Worm (Caenorhabditis elegans) whole organism, young adult: ENCODE results near the gene cal-4.

Source experiments
- B0336.3 ChIP-seq: fragments of 200-800 bp; sonication (Bioruptor generic); IDR thresholded peaks from 2 replicates; pipeline ENCODE4 v1.3.6; 2022; ENCODE audit warnings: missing genetic modification characterization, missing compliant biosample characterization
- D2030.7 ChIP-seq: fragments of 200-800 bp; sonication (Bioruptor generic); IDR thresholded peaks from 2 replicates; pipeline ENCODE4 v1.3.6; 2022; ENCODE audit warnings: missing genetic modification reagents, missing genetic modification characterization, missing compliant biosample characterization
- F37B4.10 ChIP-seq: fragments of 200-800 bp; sonication (Bioruptor generic); IDR thresholded peaks from 2 replicates; pipeline ENCODE4 v1.3.6; 2022; ENCODE audit warnings: missing genetic modification characterization, missing compliant biosample characterization
- K11D2.4 ChIP-seq: fragments of 200-800 bp; sonication (Bioruptor generic); IDR thresholded peaks from 2 replicates; pipeline ENCODE4 v1.3.6; 2022; ENCODE audit warnings: missing genetic modification reagents, missing genetic modification characterization, missing compliant biosample characterization
- K12H6.12 ChIP-seq: fragments of 200-800 bp; sonication (Bioruptor generic); optimal IDR thresholded peaks from 2 replicates; lab custom pipeline; 2018; ENCODE audit warnings: mild to moderate bottlenecking, missing genetic modification characterization, missing compliant biosample characterization
- Y53G8AR.9 ChIP-seq: fragments of 200-800 bp; sonication (Bioruptor generic); conservative IDR thresholded peaks from 2 replicates; pipeline ENCODE4 v1.3.6; 2022; ENCODE audit warnings: missing genetic modification reagents, missing genetic modification characterization, missing compliant biosample characterization
- Y95B8A.8 ChIP-seq: fragments of 200-800 bp; sonication (Bioruptor generic); IDR thresholded peaks from 2 replicates; pipeline ENCODE4 v1.3.6; 2022; ENCODE audit warnings: missing genetic modification reagents, missing genetic modification characterization, missing compliant biosample characterization
- akir-1 ChIP-seq: fragments of 200-800 bp; sonication (Bioruptor generic); optimal IDR thresholded peaks from 2 replicates; lab custom pipeline; 2018; ENCODE audit warnings: mild to moderate bottlenecking, missing genetic modification characterization, moderate library complexity, missing compliant biosample characterization
- aptf-2 ChIP-seq: fragments of 200-800 bp; sonication (Bioruptor generic); conservative IDR thresholded peaks from 2 replicates; pipeline ENCODE4 v1.3.6; 2022; ENCODE audit warnings: missing genetic modification reagents, missing genetic modification characterization, missing compliant biosample characterization
- athp-1 ChIP-seq: sonication (generic microtip); optimal IDR thresholded peaks from 2 replicates; lab custom pipeline; 2017; ENCODE audit warnings: mild to moderate bottlenecking, missing genetic modification characterization, missing compliant biosample characterization
- attf-5 ChIP-seq: fragments of 200-800 bp; sonication (Bioruptor generic); optimal IDR thresholded peaks from 2 replicates; lab custom pipeline; 2018; ENCODE audit warnings: mild to moderate bottlenecking, missing genetic modification characterization, missing compliant biosample characterization
- bed-1 ChIP-seq: fragments of 200-800 bp; sonication (Bioruptor generic); IDR thresholded peaks from 2 replicates; pipeline ENCODE4 v1.3.6; 2022; ENCODE audit warnings: missing genetic modification reagents, missing genetic modification characterization, missing compliant biosample characterization
- cebp-1 ChIP-seq, 2 experiments: fragments of 200-800 bp in 1 of 2; sonication (Bioruptor generic) in 1 of 2; sonication (generic microtip) in 1 of 2; IDR thresholded peaks in 1 of 2; optimal IDR thresholded peaks in 1 of 2; 2 replicates each; pipeline versions ENCODE4 v1.3.6 to Lab custom; 2017 to 2022; ENCODE audit warnings: missing compliant biosample characterization in 2 of 2, missing genetic modification characterization in 2 of 2, mild to moderate bottlenecking in 1 of 2, missing genetic modification reagents in 1 of 2, moderate library complexity in 1 of 2
- ceh-27 ChIP-seq: fragments of 200-800 bp; sonication (Bioruptor generic); optimal IDR thresholded peaks from 2 replicates; lab custom pipeline; 2018; ENCODE audit warnings: mild to moderate bottlenecking, missing genetic modification characterization, moderate library complexity, missing compliant biosample characterization
- chd-7 ChIP-seq: sonication (generic microtip); optimal IDR thresholded peaks from 2 replicates; lab custom pipeline; 2016; ENCODE audit warnings: mild to moderate bottlenecking, missing genetic modification characterization, moderate library complexity, missing compliant biosample characterization
- dox-1 ChIP-seq: fragments of 200-800 bp; sonication (Bioruptor generic); IDR thresholded peaks from 2 replicates; pipeline ENCODE4 v1.3.6; 2022; ENCODE audit warnings: missing genetic modification reagents, missing genetic modification characterization, missing compliant biosample characterization
- dpff-1 ChIP-seq: sonication (generic microtip); optimal IDR thresholded peaks from 2 replicates; lab custom pipeline; 2017; ENCODE audit warnings: mild to moderate bottlenecking, missing genetic modification characterization, missing compliant biosample characterization
- egl-18 ChIP-seq: fragments of 200-800 bp; sonication (Bioruptor generic); IDR thresholded peaks from 2 replicates; pipeline ENCODE4 v1.3.6; 2022; ENCODE audit warnings: missing genetic modification reagents, missing genetic modification characterization, missing compliant biosample characterization
- egrh-3 ChIP-seq: fragments of 200-800 bp; sonication (Bioruptor generic); IDR thresholded peaks from 2 replicates; pipeline ENCODE4 v1.3.6; 2022; ENCODE audit warnings: missing genetic modification reagents, missing genetic modification characterization, missing compliant biosample characterization
- ets-4 ChIP-seq: fragments of 200-800 bp; sonication (Bioruptor generic); optimal IDR thresholded peaks from 2 replicates; lab custom pipeline; 2018; ENCODE audit warnings: mild to moderate bottlenecking, missing genetic modification characterization, missing compliant biosample characterization
- fkh-3 ChIP-seq: sonication (generic microtip); optimal IDR thresholded peaks from 2 replicates; lab custom pipeline; 2016; ENCODE audit warnings: mild to moderate bottlenecking, missing genetic modification characterization, missing compliant biosample characterization
- him-1 ChIP-seq: sonication (generic microtip); optimal IDR thresholded peaks from 2 replicates; lab custom pipeline; 2016; ENCODE audit warnings: missing genotype, missing genetic modification reagents, missing genetic modification characterization, missing compliant biosample characterization
- hlh-12 ChIP-seq: sonication (generic microtip); optimal IDR thresholded peaks from 2 replicates; lab custom pipeline; 2016; ENCODE audit warnings: missing genetic modification characterization, missing compliant biosample characterization
- hmg-1.2 ChIP-seq: fragments of 200-800 bp; sonication (Bioruptor generic); IDR thresholded peaks from 2 replicates; pipeline ENCODE4 v1.3.6; 2022; ENCODE audit warnings: missing genetic modification reagents, missing genetic modification characterization, missing compliant biosample characterization
- let-607 ChIP-seq, 2 experiments: fragments of 200-800 bp in 1 of 2; sonication (Bioruptor generic) in 1 of 2; sonication (generic microtip) in 1 of 2; optimal IDR thresholded peaks; 2 replicates each; lab custom pipeline; 2016 to 2018; ENCODE audit warnings: mild to moderate bottlenecking in 2 of 2, missing compliant biosample characterization in 2 of 2, missing genetic modification characterization in 2 of 2, moderate library complexity in 2 of 2, missing genotype in 1 of 2
- lin-40 ChIP-seq: sonication (generic microtip); optimal IDR thresholded peaks from 2 replicates; lab custom pipeline; 2016; ENCODE audit warnings: missing genetic modification characterization, mild to moderate bottlenecking, missing compliant biosample characterization, missing genotype, missing genetic modification reagents
- lin-54 ChIP-seq: fragments of 200-800 bp; sonication (Bioruptor generic); optimal IDR thresholded peaks from 2 replicates; lab custom pipeline; 2018; ENCODE audit warnings: mild to moderate bottlenecking, missing genetic modification characterization, missing compliant biosample characterization
- lir-1 ChIP-seq: fragments of 200-800 bp; sonication (Bioruptor generic); conservative IDR thresholded peaks from 2 replicates; pipeline ENCODE4 v1.3.6; 2022; ENCODE audit warnings: missing genetic modification reagents, missing genetic modification characterization, missing compliant biosample characterization
- mcd-1 ChIP-seq: fragments of 200-800 bp; sonication (Bioruptor generic); IDR thresholded peaks from 2 replicates; pipeline ENCODE4 v1.3.6; 2022; ENCODE audit warnings: missing genetic modification reagents, missing genetic modification characterization, missing compliant biosample characterization
- mxl-1 ChIP-seq: sonication (generic microtip); optimal IDR thresholded peaks from 2 replicates; lab custom pipeline; 2016; ENCODE audit warnings: missing genetic modification characterization, missing compliant biosample characterization
- nfya-1 ChIP-seq: sonication (generic microtip); optimal IDR thresholded peaks from 2 replicates; lab custom pipeline; 2017; ENCODE audit warnings: antibody characterized with exemption, missing compliant biosample characterization, missing genetic modification characterization, borderline replicate concordance; ENCODE audit not compliant: insufficient read depth
- nhr-80 ChIP-seq: sonication (generic microtip); optimal IDR thresholded peaks from 2 replicates; lab custom pipeline; 2016; ENCODE audit warnings: missing genetic modification characterization, missing compliant biosample characterization
- sdz-38 ChIP-seq: sonication (generic microtip); optimal IDR thresholded peaks from 2 replicates; lab custom pipeline; 2016; ENCODE audit warnings: missing genotype, missing genetic modification characterization, missing compliant biosample characterization
- sea-2 ChIP-seq: fragments of 200-800 bp; sonication (Bioruptor generic); IDR thresholded peaks from 2 replicates; pipeline ENCODE4 v1.3.6; 2022; ENCODE audit warnings: missing genetic modification characterization, missing compliant biosample characterization
- snpc-1.1 ChIP-seq: sonication (generic microtip); optimal IDR thresholded peaks from 2 replicates; lab custom pipeline; 2017; ENCODE audit warnings: missing genetic modification characterization, mild to moderate bottlenecking, missing compliant biosample characterization, antibody characterized with exemption, moderate library complexity, missing genotype, missing genetic modification reagents; ENCODE audit not compliant: insufficient read depth
- snpc-4 ChIP-seq, 5 experiments: fragments of 150-350 bp in 1 of 5; sonication (generic microtip) in 4 of 5; optimal IDR thresholded peaks; 2 replicates each; lab custom pipeline; 2014 to 2018; ENCODE audit warnings: missing genetic modification characterization in 5 of 5, missing biosample characterization in 3 of 5, antibody characterized with exemption in 2 of 5, mild to moderate bottlenecking in 2 of 5, missing compliant biosample characterization in 2 of 5, missing genotype in 2 of 5, moderate library complexity in 2 of 5, missing genetic modification reagents in 1 of 5
- somi-1 ChIP-seq: fragments of 200-800 bp; sonication (Bioruptor generic); optimal IDR thresholded peaks from 2 replicates; lab custom pipeline; 2018; ENCODE audit warnings: mild to moderate bottlenecking, missing genetic modification characterization, missing compliant biosample characterization
- tbx-9 ChIP-seq: sonication (generic microtip); optimal IDR thresholded peaks from 2 replicates; lab custom pipeline; 2016; ENCODE audit warnings: borderline replicate concordance, missing genetic modification characterization, inconsistent platforms, missing compliant biosample characterization
- xnd-1 ChIP-seq: sonication (generic microtip); optimal IDR thresholded peaks from 2 replicates; lab custom pipeline; 2016; ENCODE audit warnings: missing genotype, missing genetic modification reagents, missing genetic modification characterization, missing compliant biosample characterization
- zfh-2 ChIP-seq: fragments of 200-800 bp; sonication (Bioruptor generic); conservative IDR thresholded peaks from 2 replicates; pipeline ENCODE4 v1.3.6; 2022; ENCODE audit warnings: missing genetic modification reagents, missing genetic modification characterization, missing compliant biosample characterization
- ztf-18 ChIP-seq: sonication (generic microtip); optimal IDR thresholded peaks from 2 replicates; lab custom pipeline; 2016; ENCODE audit warnings: missing genotype, mild to moderate bottlenecking, missing genetic modification characterization, missing compliant biosample characterization
- ztf-26 ChIP-seq: sonication (generic microtip); optimal IDR thresholded peaks from 2 replicates; lab custom pipeline; 2017; ENCODE audit warnings: missing genetic modification characterization, missing compliant biosample characterization
- ztf-3 ChIP-seq: fragments of 200-800 bp; sonication (Bioruptor generic); optimal IDR thresholded peaks from 2 replicates; lab custom pipeline; 2018; ENCODE audit warnings: mild to moderate bottlenecking, missing genetic modification characterization, missing compliant biosample characterization

The cal-4 gene

DNA sequence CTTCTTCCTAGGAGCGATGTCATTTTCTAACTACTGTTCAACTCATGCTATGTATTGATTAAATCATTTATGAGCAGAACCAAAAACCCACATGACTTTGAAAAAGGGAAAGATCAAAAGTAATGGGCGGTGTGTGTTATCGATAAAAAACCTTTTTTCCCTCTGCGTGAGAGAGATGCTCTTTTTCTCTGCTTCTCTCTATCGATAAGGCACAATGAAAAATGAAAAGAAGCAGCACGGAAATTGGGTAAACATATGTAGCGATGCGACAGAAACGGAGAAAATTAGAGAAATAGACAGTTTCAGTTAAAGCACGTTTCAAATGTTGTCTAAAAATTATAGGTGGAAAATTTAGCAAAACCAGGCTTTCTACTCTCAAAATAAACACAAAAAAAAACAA is 18.9 kb upstream of the cal-4 start (continued):
- peak; percentile 43; the same call in 1 of the 2 replicates for TF ChIP-seq hmg-1.2 (GFP tag; lab: Robert Waterston, UW)
- TF ChIP-seq, all 124 proteins: peak for 14

DNA sequence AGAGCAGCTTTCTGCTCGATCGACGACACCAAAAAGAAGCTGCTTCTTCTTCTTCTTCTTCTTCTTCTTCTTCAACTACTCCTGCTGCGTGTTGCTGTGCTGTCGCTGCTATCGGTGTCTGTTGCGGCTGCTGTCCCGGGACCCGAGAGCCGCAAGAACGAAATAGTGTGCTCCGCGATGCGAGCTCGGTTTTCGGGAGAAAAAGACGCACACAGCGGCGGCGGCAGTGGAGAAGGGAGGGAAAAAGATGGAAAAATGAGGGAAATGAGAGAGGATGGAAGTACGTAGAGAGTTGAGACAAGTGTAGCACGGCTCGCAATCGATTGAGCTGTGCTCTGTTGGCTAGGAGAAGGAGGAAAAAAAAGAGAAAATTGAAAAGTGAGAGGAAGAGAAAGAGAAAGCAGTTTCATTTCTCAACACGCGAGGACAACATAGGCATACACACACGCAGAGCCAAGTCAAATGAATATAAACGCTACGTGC is 17.4 kb upstream of the cal-4 start:
- TF ChIP-seq fkh-3 (no peak), snpc-4 (GFP tag; optimal IDR thresholded peaks at IDR 0.05; lab: Kevin White, UChicago) (no peak), snpc-4 (tag; optimal IDR thresholded peaks at IDR 0.05; lab: Kevin White, UChicago) (peak in 1 of 4 experiments; percentile 28), nhr-80 (tag; lab: Kevin White, UChicago) (peak; percentile 24), sea-2 (GFP tag; lab: Robert Waterston, UW) (no peak), dox-1 (peak; percentile 68), ztf-3 (GFP tag; lab: Kevin White, UChicago) (no peak), Y53G8AR.9 (GFP tag; lab: Robert Waterston, UW) (no peak), bed-1 (GFP tag; lab: Robert Waterston, UW) (no peak), zfh-2 (peak; percentile 98), aptf-2 (GFP tag; lab: Robert Waterston, UW) (no peak), snpc-1.1 (tag; lab: Kevin White, UChicago) (no peak), lin-40 (tag; lab: Kevin White, UChicago) (peak; percentile 29), mcd-1 (GFP tag; lab: Robert Waterston, UW) (peak; percentile 23; the same call in 1 of the 2 replicates), somi-1 (GFP tag; lab: Kevin White, UChicago) (peak; percentile 32), dpff-1 (tag; lab: Kevin White, UChicago) (no peak), ztf-26 (tag; lab: Kevin White, UChicago) (no peak), lin-54 (GFP tag; lab: Kevin White, UChicago) (peak; percentile 17), athp-1 (tag; lab: Kevin White, UChicago) (peak; percentile 4), chd-7 (peak; percentile 24), egl-18 (GFP tag; lab: Robert Waterston, UW) (0 out of 2 replicates have a peak, but pooled peaks have one; percentile 2), B0336.3 (GFP tag; lab: Robert Waterston, UW) (peak; percentile 25; the same call in 1 of the 2 replicates), nfya-1 (no peak), let-607 (tag; optimal IDR thresholded peaks at IDR 0.05; lab: Kevin White, UChicago) (peak in 1 of 2 experiments; percentile 15), hmg-1.2 (GFP tag; lab: Robert Waterston, UW) (peak; percentile 42), egrh-3 (peak; percentile 73), akir-1 (GFP tag; lab: Kevin White, UChicago) (no peak), F37B4.10 (GFP tag; lab: Robert Waterston, UW) (no peak), cebp-1 (GFP tag; IDR thresholded peaks at IDR 0.05; lab: Robert Waterston, UW) (no peak; the same call in 1 of the 2 replicates), cebp-1 (tag; optimal IDR thresholded peaks at IDR 0.05; lab: Kevin White, UChicago) (peak; percentile 71), ztf-18 (tag; lab: Kevin White, UChicago) (peak; percentile 14), K12H6.12 (tag; lab: Kevin White, UChicago) (peak; percentile 71), Y95B8A.8 (GFP tag; lab: Robert Waterston, UW) (no peak), attf-5 (GFP tag; lab: Kevin White, UChicago) (peak; percentile 55), ceh-27 (GFP tag; lab: Kevin White, UChicago) (peak; percentile 71)

DNA sequence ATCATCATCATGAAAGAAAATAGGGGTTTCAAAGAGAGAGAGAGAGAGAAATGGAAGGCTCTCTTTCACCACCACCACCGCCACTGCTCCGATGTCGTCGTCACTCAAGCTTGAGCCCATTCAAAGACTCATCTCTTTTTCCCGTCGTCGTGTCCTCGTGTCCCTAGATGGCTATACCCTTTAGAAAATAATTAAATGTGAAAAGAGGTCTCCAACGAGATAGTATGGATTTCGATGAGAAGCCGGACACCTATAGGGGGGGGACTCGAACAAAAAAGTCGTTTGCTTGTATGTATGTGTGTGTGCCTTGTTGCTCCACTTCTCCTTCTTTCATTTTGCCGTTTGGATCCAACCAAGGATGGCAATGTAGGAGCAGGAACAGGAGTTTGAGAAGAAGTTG is 16.2 kb upstream of the cal-4 start:
- TF ChIP-seq ets-4 (no peak), lir-1 (GFP tag; lab: Robert Waterston, UW) (no peak), ceh-27 (GFP tag; lab: Kevin White, UChicago) (no peak), egrh-3 (no peak), mcd-1 (GFP tag; lab: Robert Waterston, UW) (no peak), tbx-9 (tag; lab: Kevin White, UChicago) (no peak), ztf-3 (GFP tag; lab: Kevin White, UChicago) (no peak), sdz-38 (tag; lab: Kevin White, UChicago) (no peak), him-1 (no peak), D2030.7 (GFP tag; lab: Robert Waterston, UW) (no peak), K11D2.4 (GFP tag; lab: Robert Waterston, UW) (no peak), lin-54 (GFP tag; lab: Kevin White, UChicago) (no peak), xnd-1 (tag; lab: Kevin White, UChicago) (no peak), zfh-2 (no peak), hlh-12 (tag; lab: Kevin White, UChicago) (no peak), mxl-1 (tag; lab: Kevin White, UChicago) (no peak)
